Fruit fly (Drosophila melanogaster) whole organism, embryonic: ENCODE measurements around the gene CG44040.

Source experiments
- Ada2b ChIP-seq: fragments of 200-800 bp; sonication (Bioruptor generic); IDR thresholded peaks from 2 replicates; pipeline ENCODE4 v1.3.6; 2022; ENCODE audit warnings: missing biosample characterization, missing genetic modification characterization
- Aef1 ChIP-seq: fragments of 200-800 bp; sonication (Bioruptor generic); IDR thresholded peaks from 3 replicates; pipeline ENCODE4 v1.3.6; 2022; ENCODE audit warnings: missing biosample characterization, missing genetic modification characterization
- Asciz ChIP-seq: fragments of 200-800 bp; sonication (Bioruptor generic); optimal IDR thresholded peaks from 2 replicates; lab custom pipeline; 2017; ENCODE audit warnings: missing biosample characterization, mild to moderate bottlenecking, missing genetic modification characterization, missing genetic modification reagents
- B-H1 ChIP-seq: fragments of 200-800 bp; sonication (Bioruptor generic); IDR thresholded peaks from 3 replicates; pipeline ENCODE4 v1.3.6; 2022; ENCODE audit warnings: missing biosample characterization, missing genetic modification characterization
- CG10267 ChIP-seq: fragments of 200-800 bp; sonication (Bioruptor generic); optimal IDR thresholded peaks from 2 replicates; lab custom pipeline; 2018; ENCODE audit warnings: missing biosample characterization, mild to moderate bottlenecking, missing genetic modification characterization, moderate library complexity
- CG10321 ChIP-seq: fragments of 200-800 bp; sonication (Bioruptor generic); IDR thresholded peaks from 2 replicates; pipeline ENCODE4 v1.3.6; 2022; ENCODE audit warnings: missing biosample characterization, missing genetic modification characterization
- CG10431 ChIP-seq: fragments of 200-800 bp; sonication (Bioruptor generic); optimal IDR thresholded peaks from 3 replicates; lab custom pipeline; 2018; ENCODE audit warnings: missing biosample characterization, mild to moderate bottlenecking, missing genetic modification characterization
- CG11093 ChIP-seq: fragments of 200-800 bp; sonication (Bioruptor generic); IDR thresholded peaks from 3 replicates; pipeline ENCODE4 v1.3.6; 2022; ENCODE audit warnings: missing biosample characterization, missing genetic modification characterization
- CG11504 ChIP-seq: fragments of 200-800 bp; sonication (Bioruptor generic); optimal IDR thresholded peaks from 3 replicates; lab custom pipeline; 2019; ENCODE audit warnings: missing biosample characterization, mild to moderate bottlenecking, missing genetic modification characterization, moderate library complexity
- CG11695 ChIP-seq: fragments of 200-800 bp; sonication (Bioruptor generic); IDR thresholded peaks from 3 replicates; pipeline ENCODE4 v1.3.6; 2022; ENCODE audit warnings: missing biosample characterization, missing genetic modification characterization
- CG11696 ChIP-seq: fragments of 200-800 bp; sonication (Bioruptor generic); IDR thresholded peaks from 2 replicates; pipeline ENCODE4 v1.3.6; 2022; ENCODE audit warnings: missing biosample characterization, missing genetic modification characterization
- CG15073 ChIP-seq: fragments of 200-800 bp; sonication (Bioruptor generic); optimal IDR thresholded peaks from 2 replicates; lab custom pipeline; 2016; ENCODE audit warnings: missing biosample characterization, missing genetic modification characterization
- CG15269 ChIP-seq: fragments of 200-800 bp; sonication (Bioruptor generic); optimal IDR thresholded peaks from 2 replicates; lab custom pipeline; 2018; ENCODE audit warnings: missing biosample characterization, mild to moderate bottlenecking, missing genetic modification characterization, moderate library complexity
- CG1529 ChIP-seq: fragments of 200-800 bp; sonication (Bioruptor generic); optimal IDR thresholded peaks from 3 replicates; lab custom pipeline; 2018; ENCODE audit warnings: missing biosample characterization, missing genetic modification characterization
- CG16779 ChIP-seq: fragments of 200-800 bp; sonication (Bioruptor generic); IDR thresholded peaks from 2 replicates; pipeline ENCODE4 v1.3.6; 2022; ENCODE audit warnings: missing biosample characterization, missing genetic modification characterization
- CG2202 ChIP-seq: fragments of 200-800 bp; sonication (Bioruptor generic); optimal IDR thresholded peaks from 2 replicates; lab custom pipeline; 2018; ENCODE audit warnings: missing biosample characterization, mild to moderate bottlenecking, missing genetic modification characterization
- CG3065 ChIP-seq: fragments of 200-800 bp; sonication (Bioruptor generic); optimal IDR thresholded peaks from 2 replicates; lab custom pipeline; 2016; ENCODE audit warnings: missing biosample characterization, missing genetic modification characterization
- CG3163 ChIP-seq: fragments of 200-800 bp; sonication (Bioruptor generic); optimal IDR thresholded peaks from 3 replicates; lab custom pipeline; 2016; ENCODE audit warnings: missing biosample characterization, missing genetic modification characterization
- CG33213 ChIP-seq: fragments of 200-800 bp; sonication (Bioruptor generic); optimal IDR thresholded peaks from 3 replicates; lab custom pipeline; 2016; ENCODE audit warnings: missing biosample characterization, missing genetic modification characterization
- CG3407 ChIP-seq: fragments of 200-800 bp; sonication (Bioruptor generic); optimal IDR thresholded peaks from 2 replicates; lab custom pipeline; 2018; ENCODE audit warnings: missing biosample characterization, mild to moderate bottlenecking, missing genetic modification characterization
- CG4404 ChIP-seq: fragments of 200-800 bp; sonication (Bioruptor generic); IDR thresholded peaks from 2 replicates; pipeline ENCODE4 v1.3.6; 2022; ENCODE audit warnings: missing biosample characterization, missing genetic modification characterization
- CG6272 ChIP-seq: fragments of 200-800 bp; sonication (Bioruptor generic); IDR thresholded peaks from 2 replicates; pipeline ENCODE4 v1.3.6; 2022; ENCODE audit warnings: missing biosample characterization, missing genetic modification characterization
- CG6689 ChIP-seq: fragments of 200-800 bp; sonication (Bioruptor generic); IDR thresholded peaks from 2 replicates; pipeline ENCODE4 v1.3.6; 2022; ENCODE audit warnings: missing biosample characterization, missing genetic modification characterization
- CG6791 ChIP-seq: fragments of 200-800 bp; sonication (Bioruptor generic); IDR thresholded peaks from 3 replicates; pipeline ENCODE4 v1.3.6; 2022; ENCODE audit warnings: missing biosample characterization, missing genetic modification characterization; ENCODE audit not compliant: partially characterized antibody
- CG7786 ChIP-seq: fragments of 200-800 bp; sonication (Bioruptor generic); optimal IDR thresholded peaks from 2 replicates; lab custom pipeline; 2016; ENCODE audit warnings: missing biosample characterization, missing genetic modification characterization
- CG8478 ChIP-seq: fragments of >200 bp; optimal IDR thresholded peaks from 2 replicates; lab custom pipeline; 2018
- Dip3 ChIP-seq: fragments of 200-800 bp; sonication (Bioruptor generic); optimal IDR thresholded peaks from 3 replicates; lab custom pipeline; 2016; ENCODE audit warnings: missing biosample characterization, missing genetic modification characterization
- E2f2 ChIP-seq: fragments of 200-800 bp; sonication (Bioruptor generic); IDR thresholded peaks from 2 replicates; pipeline ENCODE4 v1.3.6; 2022; ENCODE audit warnings: missing biosample characterization, missing genetic modification characterization
- Elba2 ChIP-seq: fragments of 200-800 bp; sonication (Bioruptor generic); optimal IDR thresholded peaks from 3 replicates; lab custom pipeline; 2016; ENCODE audit warnings: missing biosample characterization, missing genetic modification characterization
- GATAe ChIP-seq: fragments of 200-800 bp; sonication (Bioruptor generic); conservative IDR thresholded peaks from 2 replicates; pipeline ENCODE4 v1.3.6; 2022; ENCODE audit warnings: missing biosample characterization, missing genetic modification characterization
- HHEX ChIP-seq: fragments of 200-800 bp; sonication (Bioruptor generic); optimal IDR thresholded peaks from 3 replicates; lab custom pipeline; 2017; ENCODE audit warnings: missing biosample characterization, mild to moderate bottlenecking, missing genetic modification characterization, missing genetic modification reagents
- HLH54F ChIP-seq: fragments of 200-800 bp; sonication (Bioruptor generic); optimal IDR thresholded peaks from 3 replicates; lab custom pipeline; 2016; ENCODE audit warnings: missing biosample characterization, missing genetic modification characterization
- Hr3 ChIP-seq: fragments of 200-800 bp; sonication (Bioruptor generic); optimal IDR thresholded peaks from 3 replicates; lab custom pipeline; 2016; ENCODE audit warnings: missing biosample characterization, missing genetic modification characterization
- Mes4 ChIP-seq: fragments of 200-800 bp; sonication (Bioruptor generic); optimal IDR thresholded peaks from 2 replicates; lab custom pipeline; 2016; ENCODE audit warnings: missing biosample characterization, missing genetic modification characterization
- Six4 ChIP-seq: fragments of 200-800 bp; sonication (Bioruptor generic); optimal IDR thresholded peaks from 2 replicates; lab custom pipeline; 2016; ENCODE audit warnings: missing biosample characterization, missing genetic modification characterization
- Sox102F ChIP-seq: fragments of 200-800 bp; sonication (Bioruptor generic); optimal IDR thresholded peaks from 2 replicates; lab custom pipeline; 2018; ENCODE audit warnings: missing biosample characterization, mild to moderate bottlenecking, missing genetic modification characterization, moderate library complexity
- ab ChIP-seq: fragments of 200-800 bp; sonication (Bioruptor generic); optimal IDR thresholded peaks from 2 replicates; lab custom pipeline; 2016; ENCODE audit warnings: missing biosample characterization, missing genetic modification characterization
- chif ChIP-seq, 2 experiments: fragments of 200-800 bp; sonication (Bioruptor generic); optimal IDR thresholded peaks; 3 replicates each; lab custom pipeline; 2016; ENCODE audit warnings: missing biosample characterization in 2 of 2, missing genetic modification characterization in 2 of 2
- chinmo ChIP-seq: fragments of 200-800 bp; sonication (Bioruptor generic); IDR thresholded peaks from 4 replicates; pipeline ENCODE4 v1.3.6; 2022; ENCODE audit warnings: missing biosample characterization, missing genetic modification characterization; ENCODE audit not compliant: partially characterized antibody
- eve ChIP-seq, 2 experiments: fragments of >200 bp; optimal IDR thresholded peaks; 2 replicates each; lab custom pipeline; 2017; ENCODE audit warnings: missing biosample characterization in 2 of 2, missing genetic modification characterization in 2 of 2
- gce ChIP-seq: fragments of 200-800 bp; sonication (Bioruptor generic); IDR thresholded peaks from 3 replicates; pipeline ENCODE4 v1.3.6; 2022; ENCODE audit warnings: missing biosample characterization, missing genetic modification characterization
- lab ChIP-seq: fragments of 200-800 bp; sonication (Bioruptor generic); optimal IDR thresholded peaks from 3 replicates; lab custom pipeline; 2017; ENCODE audit warnings: missing biosample characterization, missing genetic modification characterization, mild to moderate bottlenecking, moderate library complexity, missing genetic modification reagents
- sc ChIP-seq, 3 experiments: fragments of >200 bp in 2 of 3; fragments of 200-800 bp in 1 of 3; sonication (Bioruptor generic) in 1 of 3; optimal IDR thresholded peaks; 2 replicates in 2 of 3; 3 replicates in 1 of 3; lab custom pipeline; 2017; ENCODE audit warnings: mild to moderate bottlenecking in 1 of 3, missing biosample characterization in 1 of 3, missing genetic modification characterization in 1 of 3, missing genetic modification reagents in 1 of 3
- seq ChIP-seq: fragments of 200-800 bp; sonication (Bioruptor generic); IDR thresholded peaks from 2 replicates; pipeline ENCODE4 v1.3.6; 2022; ENCODE audit warnings: missing biosample characterization, missing genetic modification characterization
- sr ChIP-seq: fragments of 200-800 bp; sonication (Bioruptor generic); IDR thresholded peaks from 3 replicates; pipeline ENCODE4 v1.3.6; 2022; ENCODE audit warnings: missing biosample characterization, missing genetic modification characterization
- zen ChIP-seq: fragments of 200-800 bp; sonication (Bioruptor generic); optimal IDR thresholded peaks from 3 replicates; lab custom pipeline; 2018; ENCODE audit warnings: missing biosample characterization, mild to moderate bottlenecking, missing genetic modification characterization, moderate library complexity
- zf30C ChIP-seq: fragments of 200-800 bp; sonication (Bioruptor generic); optimal IDR thresholded peaks from 3 replicates; lab custom pipeline; 2018; ENCODE audit warnings: missing biosample characterization, mild to moderate bottlenecking, missing genetic modification characterization

CG44040 gene

dm6 chr3R:15319912-15320746 is at the start of gene CG44040, which contains the start of gene CG6276 (continued):
- TF ChIP-seq CG11695 (GFP tag; lab: Robert Waterston, UW) (peak; percentile 6; the same call in 1 of the 3 replicates), CG11504 (tag; lab: Kevin White, UChicago) (peak; percentile 64), CG10321 (no peak), CG10267 (peak; percentile 13), CG8478 (lab: Kevin White, UChicago) (no peak), chif (GFP tag; optimal IDR thresholded peaks at IDR 0.05; lab: Kevin White, UChicago) (peak in 1 of 2 experiments; percentile 25)

dm6 chr3R:15275158-15275623 is 45.0 kb upstream of the CG44040 start, which contains the start of the genes Cp190 and CG4338:
Gene Cp190 (minus strand): TSS chr3R:15275241.
Gene CG4338 (plus strand): TSS chr3R:15275522.
- peak; percentile 85 for TF ChIP-seq E2f2 (GFP tag; lab: Robert Waterston, UW)
- peak in 1 of 2 experiments; percentile 61 for TF ChIP-seq eve (GFP tag; optimal IDR thresholded peaks at IDR 0.05; lab: Kevin White, UChicago)
- peak; percentile 100 for TF ChIP-seq CG6689 (GFP tag; lab: Robert Waterston, UW)
- peak; percentile 96 for TF ChIP-seq CG10431 (GFP tag; lab: Kevin White, UChicago)
- TF ChIP-seq sr, result peak; percentile 51; the same call in 1 of the 3 replicates
- TF ChIP-seq lab, result peak; percentile 98
- peak; percentile 80 for TF ChIP-seq GATAe (GFP tag; lab: Robert Waterston, UW)
- peak; percentile 96 for TF ChIP-seq seq (GFP tag; lab: Robert Waterston, UW)
- TF ChIP-seq Aef1, result peak; percentile 93
- TF ChIP-seq Asciz (GFP tag; lab: Kevin White, UChicago), result peak; percentile 96
- TF ChIP-seq CG33213 (GFP tag; lab: Kevin White, UChicago), result peak; percentile 85
- peak; percentile 97 for TF ChIP-seq CG2202 (tag; lab: Kevin White, UChicago)
- peak; percentile 87 for TF ChIP-seq CG7786 (GFP tag; lab: Kevin White, UChicago)
- TF ChIP-seq CG1529, result peak; percentile 96
- peak; percentile 59 for TF ChIP-seq zf30C (GFP tag; lab: Kevin White, UChicago)
- peak; percentile 90 for TF ChIP-seq HLH54F
- TF ChIP-seq Mes4 (GFP tag; lab: Kevin White, UChicago), result peak; percentile 89
- TF ChIP-seq gce, result peak; percentile 94
- TF ChIP-seq CG11696, result peak; percentile 80
- TF ChIP-seq CG15269 (tag; lab: Kevin White, UChicago), result peak; percentile 99
- TF ChIP-seq ab (GFP tag; lab: Kevin White, UChicago), result no peak
- TF ChIP-seq HHEX (GFP tag; lab: Kevin White, UChicago), result peak; percentile 97
- peak; percentile 94 for TF ChIP-seq CG6272 (GFP tag; lab: Robert Waterston, UW)
- peak; percentile 96 for TF ChIP-seq CG11093
- TF ChIP-seq CG15073 (GFP tag; lab: Kevin White, UChicago), result peak; percentile 78
- TF ChIP-seq Ada2b (GFP tag; lab: Robert Waterston, UW), result peak; percentile 94
- TF ChIP-seq B-H1 (GFP tag; lab: Robert Waterston, UW), result peak; percentile 91
- 0 out of 4 replicates have a peak, but pooled peaks have one; percentile 68 for TF ChIP-seq chinmo (GFP tag; lab: Robert Waterston, UW)
- TF ChIP-seq CG16779 (GFP tag; lab: Robert Waterston, UW), result peak; percentile 88
- peak; percentile 98 for TF ChIP-seq Sox102F (GFP tag; lab: Kevin White, UChicago)
- TF ChIP-seq CG3407, result peak; percentile 96
- TF ChIP-seq CG4404 (GFP tag; lab: Robert Waterston, UW), result peak; percentile 97
- TF ChIP-seq Six4 (GFP tag; lab: Kevin White, UChicago), result peak; percentile 98
- peak; percentile 95 for TF ChIP-seq CG3065 (GFP tag; lab: Kevin White, UChicago)
- TF ChIP-seq CG3163 (GFP tag; lab: Kevin White, UChicago), result peak; percentile 63
- peak; percentile 83 for TF ChIP-seq CG6791 (GFP tag; lab: Robert Waterston, UW)
- TF ChIP-seq Elba2 (GFP tag; lab: Kevin White, UChicago), result peak; percentile 94
- TF ChIP-seq Hr3 (GFP tag; lab: Kevin White, UChicago), result peak; percentile 98
- no peak for TF ChIP-seq sc (optimal IDR thresholded peaks at IDR 0.05; lab: Kevin White, UChicago)
- TF ChIP-seq sc (GFP tag; optimal IDR thresholded peaks at IDR 0.05; lab: Kevin White, UChicago), result peak; percentile 97
- peak; percentile 90 for TF ChIP-seq Dip3
- peak; percentile 98 for TF ChIP-seq zen (tag; lab: Kevin White, UChicago)
